Worm (Caenorhabditis elegans): ENCODE data around the gene nprt-1.

nprt-1 gene

ce11 chrIV:2888496-2889101, 1.7 kb downstream of the nprt-1 start:
- TF ChIP-seq pes-1 (GFP tag; IDR thresholded peaks at IDR 0.05) (no peak), tbx-11 (GFP tag; IDR thresholded peaks at IDR 0.05) (no peak), F13C5.2 (tag; optimal IDR thresholded peaks at IDR 0.05) (no peak), sea-1 (GFP tag; conservative IDR thresholded peaks at IDR 0.05) (no peak), hnd-1 (tag; optimal IDR thresholded peaks at IDR 0.05) (no peak), aly-1 (tag; optimal IDR thresholded peaks at IDR 0.05) (no peak), scrt-1 (GFP tag; IDR thresholded peaks at IDR 0.05) (no peak), hmbx-1 (tag; optimal IDR thresholded peaks at IDR 0.05) (no peak), tbx-37 (GFP tag; conservative IDR thresholded peaks at IDR 0.05) (no peak), flt-1 (GFP tag; IDR thresholded peaks at IDR 0.05) (no peak), ets-7 (tag; optimal IDR thresholded peaks at IDR 0.05) (no peak), hmg-4 (GFP tag; optimal IDR thresholded peaks at IDR 0.05) (no peak), B0310.2 (tag; optimal IDR thresholded peaks at IDR 0.05) (no peak), ceh-13 (GFP tag; optimal IDR thresholded peaks at IDR 0.05) (no peak), ceh-36 (tag; optimal IDR thresholded peaks at IDR 0.05) (no peak), tra-4 (tag; optimal IDR thresholded peaks at IDR 0.05) (no peak), ama-1 (optimal IDR thresholded peaks at IDR 0.05) (no peak)

DNA sequence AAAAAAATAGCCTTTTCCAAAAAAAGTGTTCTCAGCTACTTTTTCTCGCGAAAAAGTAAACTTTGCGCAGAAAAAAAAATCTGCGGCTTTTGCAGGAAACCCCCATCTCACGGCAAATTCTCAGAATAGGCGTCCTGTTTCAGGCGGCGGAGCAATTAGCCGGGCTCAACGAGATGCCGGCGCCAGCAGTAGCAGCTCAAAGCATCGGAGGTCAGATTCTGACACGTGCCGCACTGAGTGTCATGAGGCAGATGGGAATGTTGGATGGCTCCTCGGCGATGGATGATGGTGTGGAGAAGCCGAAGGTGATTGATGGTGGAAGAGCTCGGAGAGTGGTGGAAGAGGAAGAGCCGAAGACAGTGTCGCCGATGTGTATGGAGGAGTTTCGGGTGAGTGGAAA, 3.0 kb downstream of the nprt-1 start:
- TF ChIP-seq tbx-37 (GFP tag; conservative IDR thresholded peaks at IDR 0.05), result no peak
- no peak for TF ChIP-seq ama-1 (optimal IDR thresholded peaks at IDR 0.05)
- TF ChIP-seq scrt-1 (GFP tag; IDR thresholded peaks at IDR 0.05), result no peak
- TF ChIP-seq tbx-11 (GFP tag; IDR thresholded peaks at IDR 0.05), result no peak
- TF ChIP-seq sea-1 (GFP tag; conservative IDR thresholded peaks at IDR 0.05), result no peak

- no peak for TF ChIP-seq tbx-11 (GFP tag; IDR thresholded peaks at IDR 0.05)
- no peak for TF ChIP-seq sea-1 (GFP tag; conservative IDR thresholded peaks at IDR 0.05)
- TF ChIP-seq hmbx-1 (tag; optimal IDR thresholded peaks at IDR 0.05), result no peak
- TF ChIP-seq ets-7 (tag; optimal IDR thresholded peaks at IDR 0.05), result no peak
- TF ChIP-seq B0310.2 (tag; optimal IDR thresholded peaks at IDR 0.05), result no peak
- TF ChIP-seq ceh-36 (tag; optimal IDR thresholded peaks at IDR 0.05), result no peak
- no peak for TF ChIP-seq ceh-13 (GFP tag; optimal IDR thresholded peaks at IDR 0.05)
- TF ChIP-seq F13C5.2 (tag; optimal IDR thresholded peaks at IDR 0.05), result no peak
- no peak for TF ChIP-seq tbx-37 (GFP tag; conservative IDR thresholded peaks at IDR 0.05)
- no peak for TF ChIP-seq ama-1 (optimal IDR thresholded peaks at IDR 0.05)
- TF ChIP-seq scrt-1 (GFP tag; IDR thresholded peaks at IDR 0.05), result no peak
These were observed 3.6 kb downstream of the nprt-1 start, which contains the start of gene dml-1 for ce11 chrIV:2886655-2887054. TSS of gene dml-1 (plus strand) at chrIV:2886955.

DNA sequence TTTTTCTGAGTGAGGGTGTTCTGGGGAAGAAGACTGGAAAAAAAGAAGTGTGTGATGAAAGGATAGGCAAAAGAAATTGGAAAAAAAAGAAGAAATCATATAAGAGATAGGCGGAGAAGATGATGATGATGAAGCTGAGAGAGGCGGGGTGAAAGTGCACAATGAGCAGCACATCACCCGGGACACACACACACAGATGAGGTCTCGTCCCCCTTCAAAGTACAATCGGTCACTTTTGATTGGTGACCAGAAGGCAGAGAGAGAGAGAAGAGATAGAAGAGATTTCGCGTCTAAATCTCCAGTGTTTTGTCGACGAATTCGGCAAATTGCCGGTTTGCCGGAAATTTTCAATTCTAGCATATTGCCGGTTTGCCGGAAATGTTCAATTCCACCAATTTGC, 5.0 kb downstream of the nprt-1 start:
- TF ChIP-seq hmg-4 (GFP tag; optimal IDR thresholded peaks at IDR 0.05) (no peak), scrt-1 (GFP tag; IDR thresholded peaks at IDR 0.05) (no peak), ceh-36 (tag; optimal IDR thresholded peaks at IDR 0.05) (no peak), pes-1 (GFP tag; IDR thresholded peaks at IDR 0.05) (no peak), tbx-37 (GFP tag; conservative IDR thresholded peaks at IDR 0.05) (no peak), hnd-1 (tag; optimal IDR thresholded peaks at IDR 0.05) (no peak), F13C5.2 (tag; optimal IDR thresholded peaks at IDR 0.05) (no peak), ets-7 (tag; optimal IDR thresholded peaks at IDR 0.05) (no peak), ama-1 (optimal IDR thresholded peaks at IDR 0.05) (no peak), hmbx-1 (tag; optimal IDR thresholded peaks at IDR 0.05) (no peak), flt-1 (GFP tag; IDR thresholded peaks at IDR 0.05) (no peak), tbx-11 (GFP tag; IDR thresholded peaks at IDR 0.05) (no peak), tra-4 (tag; optimal IDR thresholded peaks at IDR 0.05) (no peak), B0310.2 (tag; optimal IDR thresholded peaks at IDR 0.05) (no peak), sea-1 (GFP tag; conservative IDR thresholded peaks at IDR 0.05) (no peak), aly-1 (tag; optimal IDR thresholded peaks at IDR 0.05) (no peak)

- TF ChIP-seq ceh-36 (tag; optimal IDR thresholded peaks at IDR 0.05), result no peak
- TF ChIP-seq ets-7 (tag; optimal IDR thresholded peaks at IDR 0.05), result no peak
- TF ChIP-seq tra-4 (tag; optimal IDR thresholded peaks at IDR 0.05), result no peak
- TF ChIP-seq F13C5.2 (tag; optimal IDR thresholded peaks at IDR 0.05), result no peak
- TF ChIP-seq tbx-37 (GFP tag; conservative IDR thresholded peaks at IDR 0.05), result no peak
- TF ChIP-seq aly-1 (tag; optimal IDR thresholded peaks at IDR 0.05), result no peak
- TF ChIP-seq hmg-4 (GFP tag; optimal IDR thresholded peaks at IDR 0.05), result no peak
- no peak for TF ChIP-seq B0310.2 (tag; optimal IDR thresholded peaks at IDR 0.05)
- TF ChIP-seq pes-1 (GFP tag; IDR thresholded peaks at IDR 0.05), result no peak
- TF ChIP-seq hmbx-1 (tag; optimal IDR thresholded peaks at IDR 0.05), result no peak
- TF ChIP-seq ama-1 (optimal IDR thresholded peaks at IDR 0.05), result no peak
- no peak for TF ChIP-seq scrt-1 (GFP tag; IDR thresholded peaks at IDR 0.05)
- TF ChIP-seq flt-1 (GFP tag; IDR thresholded peaks at IDR 0.05), result no peak
- TF ChIP-seq tbx-11 (GFP tag; IDR thresholded peaks at IDR 0.05), result no peak
- TF ChIP-seq sea-1 (GFP tag; conservative IDR thresholded peaks at IDR 0.05), result no peak
- no peak for TF ChIP-seq ceh-13 (GFP tag; optimal IDR thresholded peaks at IDR 0.05)
- no peak for TF ChIP-seq hnd-1 (tag; optimal IDR thresholded peaks at IDR 0.05)
These were observed 25.5 kb downstream of the nprt-1 start, which contains the start of gene Y54G2A.16 for ce11 chrIV:2864743-2865142. TSS of gene Y54G2A.16 (minus strand) at chrIV:2864843.

DNA sequence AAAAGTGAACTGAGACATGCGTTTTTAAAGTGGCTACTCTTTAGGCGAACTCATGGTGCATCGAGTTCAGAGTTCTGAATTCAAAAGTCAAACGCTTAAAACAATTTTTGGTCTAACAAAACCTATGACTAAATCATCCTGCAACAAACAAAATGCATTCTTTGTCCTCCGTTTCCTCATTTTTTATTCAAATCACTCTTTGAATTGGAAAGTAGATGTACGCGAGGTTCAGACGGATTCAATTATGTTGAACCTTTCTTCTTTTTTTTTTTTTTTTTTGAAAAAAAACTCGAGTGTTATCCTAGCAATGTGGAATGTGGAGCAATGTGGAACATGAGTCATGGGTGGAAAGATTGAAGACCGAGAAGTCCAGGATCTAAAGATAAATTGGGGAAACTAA, 31.5 kb downstream of the nprt-1 start:
- TF ChIP-seq tra-4 (tag; optimal IDR thresholded peaks at IDR 0.05), result no peak
- TF ChIP-seq tbx-11 (GFP tag; IDR thresholded peaks at IDR 0.05), result no peak
- no peak for TF ChIP-seq hmg-4 (GFP tag; optimal IDR thresholded peaks at IDR 0.05)
- no peak for TF ChIP-seq ceh-13 (GFP tag; optimal IDR thresholded peaks at IDR 0.05)
- TF ChIP-seq ama-1 (optimal IDR thresholded peaks at IDR 0.05), result no peak
- TF ChIP-seq hmbx-1 (tag; optimal IDR thresholded peaks at IDR 0.05), result no peak

ce11 chrIV:2855056-2855752, 35.0 kb downstream of the nprt-1 start:
- TF ChIP-seq hnd-1 (tag; optimal IDR thresholded peaks at IDR 0.05) (no peak), scrt-1 (GFP tag; IDR thresholded peaks at IDR 0.05) (no peak), hmg-4 (GFP tag; optimal IDR thresholded peaks at IDR 0.05) (no peak), ets-7 (tag; optimal IDR thresholded peaks at IDR 0.05) (no peak), flt-1 (GFP tag; IDR thresholded peaks at IDR 0.05) (no peak), B0310.2 (tag; optimal IDR thresholded peaks at IDR 0.05) (no peak), ceh-13 (GFP tag; optimal IDR thresholded peaks at IDR 0.05) (no peak), tra-4 (tag; optimal IDR thresholded peaks at IDR 0.05) (no peak)
